Worm (Caenorhabditis elegans) whole organism, L2 larva: ENCODE results near the gene H40L08.3.

Experiments
- ZK546.5 ChIP-seq: sonication (generic microtip); optimal IDR thresholded peaks from 2 replicates; lab custom pipeline; 2017; ENCODE audit warnings: missing biosample characterization, missing genetic modification characterization
- aly-2 ChIP-seq: fragments of 150-350 bp; optimal IDR thresholded peaks from 2 replicates; lab custom pipeline; 2014; ENCODE audit warnings: missing biosample characterization, missing genetic modification characterization
- ama-1 ChIP-seq: fragments of 150-350 bp; optimal IDR thresholded peaks from 2 replicates; lab custom pipeline; 2018; ENCODE audit warnings: inconsistent platforms
- blmp-1 ChIP-seq: sonication (generic microtip); optimal IDR thresholded peaks from 2 replicates; lab custom pipeline; 2017; ENCODE audit warnings: missing genetic modification characterization, mild to moderate bottlenecking, missing compliant biosample characterization, antibody characterized with exemption, moderate library complexity; ENCODE audit not compliant: insufficient read depth
- egl-27 ChIP-seq: sonication (generic microtip); optimal IDR thresholded peaks from 3 replicates; lab custom pipeline; 2017; ENCODE audit warnings: missing biosample characterization, missing genetic modification reagents, missing genetic modification characterization
- elt-3 ChIP-seq: sonication (generic microtip); optimal IDR thresholded peaks from 2 replicates; lab custom pipeline; 2017; ENCODE audit warnings: missing biosample characterization, missing genetic modification characterization
- mab-5 ChIP-seq: fragments of 150-350 bp; optimal IDR thresholded peaks from 2 replicates; lab custom pipeline; 2014; ENCODE audit warnings: missing biosample characterization, missing genetic modification characterization
- nhr-10 ChIP-seq: sonication (generic microtip); optimal IDR thresholded peaks from 2 replicates; lab custom pipeline; 2017; ENCODE audit warnings: missing biosample characterization, missing genetic modification characterization
- nhr-25 ChIP-seq: fragments of 150-350 bp; sonication (generic microtip); optimal IDR thresholded peaks from 3 replicates; lab custom pipeline; 2014; ENCODE audit warnings: missing biosample characterization, missing genetic modification characterization
- nhr-77 ChIP-seq: fragments of 150-350 bp; optimal IDR thresholded peaks from 2 replicates; lab custom pipeline; 2014; ENCODE audit warnings: missing biosample characterization, missing genetic modification characterization
- skn-1 ChIP-seq: sonication (generic microtip); optimal IDR thresholded peaks from 2 replicates; lab custom pipeline; 2017; ENCODE audit warnings: missing biosample characterization, missing genetic modification characterization
- sma-3 ChIP-seq: sonication (generic microtip); optimal IDR thresholded peaks from 2 replicates; lab custom pipeline; 2016; ENCODE audit warnings: missing genetic modification reagents, missing genetic modification characterization, missing compliant biosample characterization
- snpc-4 ChIP-seq: fragments of 150-350 bp; optimal IDR thresholded peaks from 2 replicates; lab custom pipeline; 2014; ENCODE audit warnings: missing biosample characterization, missing genetic modification characterization
- unc-39 ChIP-seq: fragments of 150-350 bp; optimal IDR thresholded peaks from 2 replicates; lab custom pipeline; 2014; ENCODE audit warnings: missing biosample characterization, missing genetic modification characterization

DNA sequence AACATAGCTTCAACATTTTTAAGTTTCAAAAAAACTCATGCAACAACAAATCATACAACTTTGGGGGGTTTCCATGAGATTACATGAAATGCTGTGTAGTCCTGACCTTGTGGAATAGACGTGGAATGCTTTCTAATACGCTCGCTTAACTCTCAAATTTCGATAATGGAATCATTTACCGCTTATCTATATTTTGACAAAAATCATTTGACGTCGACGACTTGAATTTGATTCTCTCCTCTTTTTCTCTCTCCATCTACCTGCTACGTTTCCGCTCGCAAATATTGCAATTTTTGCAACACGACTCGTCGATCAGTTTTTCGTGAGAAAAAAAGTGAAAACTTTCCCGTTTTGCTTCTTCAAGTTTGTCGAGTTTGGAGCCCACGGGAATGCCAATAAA lies 13.2 kb upstream of the H40L08.3 start, which contains the start of gene flr-4:
- TF ChIP-seq snpc-4 (no peak), aly-2 (tag; lab: Kevin White, UChicago) (no peak), nhr-10 (tag; lab: Kevin White, UChicago) (no peak), elt-3 (tag; lab: Kevin White, UChicago) (no peak), nhr-77 (tag; lab: Kevin White, UChicago) (no peak), unc-39 (tag; lab: Kevin White, UChicago) (no peak), skn-1 (tag; lab: Kevin White, UChicago) (no peak), egl-27 (tag; lab: Kevin White, UChicago) (no peak), blmp-1 (tag; lab: Kevin White, UChicago) (no peak), ama-1 (no peak), ZK546.5 (tag; lab: Kevin White, UChicago) (no peak), nhr-25 (tag; lab: Kevin White, UChicago) (no peak), mab-5 (tag; lab: Kevin White, UChicago) (no peak), sma-3 (no peak)
